Worm (Caenorhabditis elegans) whole organism, young adult: Measurements from ENCODE around the gene C01G5.7.

Experiments used
- F33H1.4 ChIP-seq: fragments of 200-800 bp; sonication (Bioruptor generic); IDR thresholded peaks from 2 replicates; pipeline ENCODE4 v1.3.6; 2022; ENCODE audit warnings: missing genetic modification reagents, missing genetic modification characterization, missing compliant biosample characterization
- bed-1 ChIP-seq: fragments of 200-800 bp; sonication (Bioruptor generic); IDR thresholded peaks from 2 replicates; pipeline ENCODE4 v1.3.6; 2022; ENCODE audit warnings: missing genetic modification reagents, missing genetic modification characterization, missing compliant biosample characterization
- ceh-91 ChIP-seq: fragments of 200-800 bp; sonication (Bioruptor generic); IDR thresholded peaks from 2 replicates; pipeline ENCODE4 v1.3.6; 2022; ENCODE audit warnings: missing genetic modification reagents, missing genetic modification characterization, missing compliant biosample characterization
- efl-1 ChIP-seq: fragments of 150-350 bp; optimal IDR thresholded peaks from 2 replicates; lab custom pipeline; 2014; ENCODE audit warnings: missing biosample characterization, missing genetic modification reagents, missing genetic modification characterization
- mes-4 ChIP-seq: sonication (generic microtip); optimal IDR thresholded peaks from 2 replicates; lab custom pipeline; 2016; ENCODE audit warnings: missing genotype, missing genetic modification characterization, missing compliant biosample characterization
- tbx-9 ChIP-seq: sonication (generic microtip); optimal IDR thresholded peaks from 2 replicates; lab custom pipeline; 2016; ENCODE audit warnings: borderline replicate concordance, missing genetic modification characterization, inconsistent platforms, missing compliant biosample characterization

- TF ChIP-seq ceh-91, result no peak
- no peak for TF ChIP-seq bed-1 (GFP tag; lab: Robert Waterston, UW)
- no peak for TF ChIP-seq efl-1 (GFP tag; lab: Kevin White, UChicago)
- TF ChIP-seq F33H1.4 (GFP tag; lab: Robert Waterston, UW), result no peak
- no peak for TF ChIP-seq mes-4 (tag; lab: Kevin White, UChicago)
- TF ChIP-seq tbx-9 (tag; lab: Kevin White, UChicago), result no peak
Measured at ce11 chrIV:6500433-6500832, 17.5 kb upstream of the C01G5.7 start.
